Worm (Caenorhabditis elegans) whole organism, L4 larva: Measurements from ENCODE around the gene C14A4.6.

ENCODE experiments used
- F37D6.2 ChIP-seq: sonication (generic microtip); optimal IDR thresholded peaks from 2 replicates; lab custom pipeline; 2016; ENCODE audit warnings: mild to moderate bottlenecking, missing genetic modification characterization, missing compliant biosample characterization
- R02D3.7 ChIP-seq: fragments of 150-350 bp; sonication (generic microtip); optimal IDR thresholded peaks from 3 replicates; lab custom pipeline; 2014; ENCODE audit warnings: missing biosample characterization, missing genetic modification characterization
- T20F7.1 ChIP-seq: fragments of 200-800 bp; sonication (Bioruptor generic); optimal IDR thresholded peaks from 2 replicates; lab custom pipeline; 2018; ENCODE audit warnings: mild to moderate bottlenecking, missing genetic modification characterization, missing compliant biosample characterization
- Y48G9A.11 ChIP-seq: fragments of 200-800 bp; sonication (Bioruptor generic); IDR thresholded peaks from 2 replicates; pipeline ENCODE4 v1.3.6; 2022; ENCODE audit warnings: missing genetic modification reagents, missing genetic modification characterization, missing compliant biosample characterization
- aha-1 ChIP-seq: fragments of 150-350 bp; peaks from one replicate; lab custom pipeline; 2014; ENCODE audit warnings: missing biosample characterization, missing genetic modification characterization
- aly-2 ChIP-seq: sonication (generic microtip); optimal IDR thresholded peaks from 2 replicates; lab custom pipeline; 2018; ENCODE audit warnings: missing biosample characterization, missing genetic modification characterization
- cey-2 ChIP-seq: sonication (generic microtip); optimal IDR thresholded peaks from 3 replicates; lab custom pipeline; 2017; ENCODE audit warnings: missing genetic modification characterization, mild to moderate bottlenecking, missing compliant biosample characterization, antibody characterized with exemption, borderline replicate concordance; ENCODE audit not compliant: insufficient read depth
- daf-16 ChIP-seq, 3 experiments: sonication (generic microtip); optimal IDR thresholded peaks; 2 replicates each; lab custom pipeline; 2016 to 2017; ENCODE audit warnings: missing genetic modification characterization in 3 of 3, missing genetic modification reagents in 3 of 3, mild to moderate bottlenecking in 2 of 3, missing compliant biosample characterization in 2 of 3, missing biosample characterization in 1 of 3, moderate library complexity in 1 of 3
- dmd-8 ChIP-seq: fragments of 200-800 bp; sonication (Bioruptor generic); IDR thresholded peaks from 2 replicates; pipeline ENCODE4 v1.3.6; 2022; ENCODE audit warnings: missing genetic modification characterization, missing compliant biosample characterization
- duxl-1 ChIP-seq: sonication (generic microtip); optimal IDR thresholded peaks from 2 replicates; lab custom pipeline; 2016; ENCODE audit warnings: mild to moderate bottlenecking, missing genetic modification characterization, moderate library complexity, missing compliant biosample characterization; ENCODE audit not compliant: poor library complexity
- dve-1 ChIP-seq: sonication (generic microtip); optimal IDR thresholded peaks from 2 replicates; lab custom pipeline; 2017; ENCODE audit warnings: antibody characterized with exemption, mild to moderate bottlenecking, missing genetic modification characterization, missing compliant biosample characterization; ENCODE audit not compliant: insufficient read depth
- hif-1 ChIP-seq, 2 experiments: sonication (generic microtip); optimal IDR thresholded peaks; 2 replicates each; lab custom pipeline; 2016 to 2017; ENCODE audit warnings: missing compliant biosample characterization in 2 of 2, missing genetic modification characterization in 2 of 2, missing genetic modification reagents in 2 of 2, missing genotype in 2 of 2, mild to moderate bottlenecking in 1 of 2
- hlh-11 ChIP-seq: fragments of 200-800 bp; sonication (Bioruptor generic); optimal IDR thresholded peaks from 2 replicates; lab custom pipeline; 2018; ENCODE audit warnings: mild to moderate bottlenecking, missing genetic modification characterization, missing compliant biosample characterization
- hlh-30 ChIP-seq: sonication (generic microtip); optimal IDR thresholded peaks from 2 replicates; lab custom pipeline; 2017; ENCODE audit warnings: antibody characterized with exemption, mild to moderate bottlenecking, missing genetic modification characterization, missing compliant biosample characterization; ENCODE audit not compliant: insufficient read depth
- lim-7 ChIP-seq: fragments of 200-800 bp; sonication (Bioruptor generic); IDR thresholded peaks from 2 replicates; pipeline ENCODE4 v1.3.6; 2022; ENCODE audit warnings: missing genetic modification characterization, missing compliant biosample characterization
- lsy-2 ChIP-seq, 2 experiments: fragments of 150-350 bp in 1 of 2; sonication (generic microtip) in 1 of 2; optimal IDR thresholded peaks; 2 replicates each; lab custom pipeline; 2014 to 2017; ENCODE audit warnings: missing biosample characterization in 2 of 2, missing genetic modification characterization in 2 of 2
- madf-5 ChIP-seq, 2 experiments: fragments of 200-800 bp; sonication (Bioruptor generic); IDR thresholded peaks; 2 replicates each; pipeline ENCODE4 v1.3.6; 2022; ENCODE audit warnings: missing compliant biosample characterization in 2 of 2, missing genetic modification characterization in 2 of 2
- mdl-1 ChIP-seq, 2 experiments: fragments of 150-350 bp in 1 of 2; sonication (generic microtip) in 1 of 2; optimal IDR thresholded peaks; 2 replicates each; lab custom pipeline; 2014 to 2017; ENCODE audit warnings: missing biosample characterization in 2 of 2, missing genetic modification characterization in 2 of 2
- mep-1 ChIP-seq: fragments of 150-350 bp; sonication (generic microtip); optimal IDR thresholded peaks from 3 replicates; lab custom pipeline; 2014; ENCODE audit warnings: missing biosample characterization, missing genetic modification characterization
- mes-2 ChIP-seq: sonication (generic microtip); optimal IDR thresholded peaks from 2 replicates; lab custom pipeline; 2016; ENCODE audit warnings: missing genotype, mild to moderate bottlenecking, missing genetic modification characterization, missing compliant biosample characterization; ENCODE audit not compliant: poor library complexity, severe bottlenecking
- mxl-3 ChIP-seq: fragments of 200-800 bp; sonication (Bioruptor generic); optimal IDR thresholded peaks from 2 replicates; lab custom pipeline; 2018; ENCODE audit warnings: mild to moderate bottlenecking, missing genetic modification characterization, missing compliant biosample characterization
- nhr-11 ChIP-seq: fragments of 150-350 bp; optimal IDR thresholded peaks from 2 replicates; lab custom pipeline; 2014; ENCODE audit warnings: missing biosample characterization, missing genetic modification characterization
- nhr-25 ChIP-seq: sonication (generic microtip); optimal IDR thresholded peaks from 2 replicates; lab custom pipeline; 2017; ENCODE audit warnings: missing genetic modification characterization, mild to moderate bottlenecking, missing compliant biosample characterization, antibody characterized with exemption, moderate library complexity, borderline replicate concordance; ENCODE audit not compliant: insufficient read depth
- nhr-28 ChIP-seq: fragments of 150-350 bp; optimal IDR thresholded peaks from 2 replicates; lab custom pipeline; 2014; ENCODE audit warnings: missing biosample characterization, missing genetic modification characterization
- nhr-48 ChIP-seq: sonication (generic microtip); optimal IDR thresholded peaks from 2 replicates; lab custom pipeline; 2016; ENCODE audit warnings: mild to moderate bottlenecking, missing genetic modification characterization, missing compliant biosample characterization
- nhr-6 ChIP-seq: fragments of 150-350 bp; optimal IDR thresholded peaks from 2 replicates; lab custom pipeline; 2014; ENCODE audit warnings: missing biosample characterization, missing genetic modification characterization
- nhr-77 ChIP-seq: fragments of 150-350 bp; optimal IDR thresholded peaks from 2 replicates; lab custom pipeline; 2014; ENCODE audit warnings: missing biosample characterization, missing genetic modification characterization
- php-3 ChIP-seq: fragments of 200-800 bp; sonication (Bioruptor generic); IDR thresholded peaks from 2 replicates; pipeline ENCODE4 v1.3.6; 2022; ENCODE audit warnings: missing genetic modification reagents, missing genetic modification characterization, missing compliant biosample characterization
- pqm-1 ChIP-seq: sonication (generic microtip); optimal IDR thresholded peaks from 2 replicates; lab custom pipeline; 2017; ENCODE audit warnings: missing biosample characterization, missing genetic modification characterization
- set-16 ChIP-seq: fragments of 200-800 bp; sonication (Bioruptor generic); IDR thresholded peaks from 2 replicates; pipeline ENCODE4 v1.3.6; 2022; ENCODE audit warnings: missing genetic modification reagents, missing genetic modification characterization, missing compliant biosample characterization
- skn-1 ChIP-seq: fragments of 150-350 bp; optimal IDR thresholded peaks from 2 replicates; lab custom pipeline; 2014; ENCODE audit warnings: missing biosample characterization, missing genetic modification characterization
- tra-1 ChIP-seq: fragments of 200-800 bp; sonication (Bioruptor generic); IDR thresholded peaks from 2 replicates; pipeline ENCODE4 v1.3.6; 2022; ENCODE audit warnings: missing genetic modification reagents, missing genetic modification characterization, missing compliant biosample characterization
- unc-130 ChIP-seq: sonication (generic microtip); optimal IDR thresholded peaks from 2 replicates; lab custom pipeline; 2016; ENCODE audit warnings: missing genetic modification reagents, missing genetic modification characterization, missing compliant biosample characterization
- unc-62 ChIP-seq, 3 experiments: fragments of 150-350 bp in 1 of 3; sonication (generic microtip); optimal IDR thresholded peaks in 2 of 3; peaks in 1 of 3; 1 replicate in 1 of 3; 2 replicates in 2 of 3; lab custom pipeline; 2014 to 2017; ENCODE audit warnings: missing biosample characterization in 3 of 3, missing genetic modification characterization in 3 of 3, missing genetic modification reagents in 3 of 3, missing genotype in 1 of 3

The C14A4.6 gene

DNA sequence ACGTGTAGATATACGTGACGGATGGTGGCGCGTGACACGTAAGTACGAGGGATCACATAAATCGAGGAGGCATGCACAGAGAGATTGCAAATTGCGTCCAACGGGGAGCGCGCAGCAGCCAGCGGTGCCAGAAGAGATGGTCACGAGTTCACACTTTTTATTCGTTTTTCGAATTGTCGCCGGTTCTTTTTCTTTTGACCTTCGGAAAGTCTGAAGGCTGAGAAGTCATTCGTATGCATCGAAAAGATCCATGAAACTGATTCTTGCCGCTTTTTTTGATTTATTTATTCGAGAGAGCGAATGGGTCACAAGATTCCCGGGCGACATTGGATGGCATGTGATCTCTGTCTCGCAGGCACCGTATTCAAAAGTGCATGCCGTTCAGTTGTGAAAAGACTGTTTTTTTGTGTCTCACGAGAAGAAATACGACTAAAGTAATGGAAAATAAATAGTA, 35.6 kb downstream of the C14A4.6 start (continued):
- TF ChIP-seq php-3 (GFP tag; lab: Robert Waterston, UW) (peak; percentile 72), lsy-2 (tag; optimal IDR thresholded peaks at IDR 0.05; lab: Kevin White, UChicago) (peak; percentile 13 to 63), nhr-11 (peak; percentile 73), unc-62 (GFP tag; optimal IDR thresholded peaks at IDR 0.05 in 1 of 2; lab: Kevin White, UChicago) (peak in 1 of 2 experiments; percentile 98), unc-62 (tag; optimal IDR thresholded peaks at IDR 0.05; lab: Kevin White, UChicago) (no peak), nhr-25 (tag; lab: Kevin White, UChicago) (peak; percentile 84), skn-1 (tag; lab: Kevin White, UChicago) (no peak), madf-5 (GFP tag; IDR thresholded peaks at IDR 0.05; lab: Robert Waterston, UW) (0 out of 4 replicates have a peak, but pooled peaks of 1 of the 2 experiments have one; percentile 7), set-16 (GFP tag; lab: Robert Waterston, UW) (peak; percentile 61; the same call in 1 of the 2 replicates), aha-1 (tag; lab: Kevin White, UChicago) (peak; percentile 99), hlh-11 (tag; lab: Kevin White, UChicago) (peak; percentile 88), mes-2 (tag; lab: Kevin White, UChicago) (peak; percentile 15)
- TF ChIP-seq, all 104 proteins: peak for 28

DNA sequence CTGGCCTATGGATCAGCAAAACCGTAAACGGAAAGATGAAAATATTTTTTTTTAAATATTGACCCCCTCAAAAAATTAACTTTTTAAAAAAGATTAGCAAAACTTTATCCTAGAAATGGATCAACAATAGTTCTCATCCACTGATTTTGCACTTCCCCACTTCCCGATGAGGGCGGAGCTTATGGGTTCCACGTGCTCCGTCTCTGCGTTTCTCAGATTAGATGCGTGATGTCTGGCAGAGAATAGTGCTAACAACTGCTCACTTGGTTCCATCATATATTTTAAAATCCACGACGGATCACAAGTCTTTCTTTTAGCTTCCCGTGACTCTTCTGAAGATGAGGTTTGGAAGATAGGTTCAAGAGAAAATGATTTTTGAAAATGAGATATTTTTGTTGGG, 36.2 kb downstream of the C14A4.6 start:
- TF ChIP-seq hlh-30 (tag; lab: Kevin White, UChicago), result peak; percentile 66
- TF ChIP-seq lim-7 (GFP tag; lab: Robert Waterston, UW), result no peak
- TF ChIP-seq unc-130 (GFP tag; lab: Kevin White, UChicago), result no peak
- peak; percentile 25 for TF ChIP-seq mxl-3 (GFP tag; lab: Kevin White, UChicago)
- TF ChIP-seq mdl-1 (tag; optimal IDR thresholded peaks at IDR 0.05; lab: Kevin White, UChicago), result peak in 1 of 2 experiments; percentile 3
- no peak for TF ChIP-seq F37D6.2 (tag; lab: Kevin White, UChicago)
- TF ChIP-seq nhr-6 (tag; lab: Kevin White, UChicago), result no peak
- peak in 1 of 2 experiments; percentile 43 for TF ChIP-seq daf-16 (GFP tag; optimal IDR thresholded peaks at IDR 0.05; lab: Kevin White, UChicago)
- TF ChIP-seq daf-16 (tag; optimal IDR thresholded peaks at IDR 0.05; lab: Kevin White, UChicago), result no peak
- TF ChIP-seq nhr-11, result peak; percentile 87
- TF ChIP-seq hif-1 (tag; optimal IDR thresholded peaks at IDR 0.05; lab: Kevin White, UChicago), result no peak

DNA sequence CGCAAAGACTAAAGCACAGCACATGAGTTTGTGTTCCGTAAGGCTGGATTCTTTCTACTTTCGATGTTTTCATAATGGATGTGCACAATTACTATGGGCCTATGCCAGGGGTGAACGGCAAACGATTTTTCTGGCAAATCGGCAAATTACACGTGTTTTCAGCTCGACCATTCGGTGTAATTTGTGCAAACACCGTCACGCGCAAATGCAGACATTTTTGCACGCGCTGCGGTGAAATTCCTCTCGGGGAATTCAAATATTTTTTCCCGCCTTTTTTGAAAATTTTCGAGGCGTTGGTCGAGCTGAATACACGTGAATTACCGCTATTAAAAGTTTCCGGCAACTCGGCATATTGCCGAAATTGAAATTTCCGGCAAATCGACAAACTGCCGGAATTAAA, 37.0 kb downstream of the C14A4.6 start:
- 0 out of 2 replicates have a peak, but pooled peaks have one; percentile 38 for TF ChIP-seq Y48G9A.11 (GFP tag; lab: Robert Waterston, UW)
- TF ChIP-seq aha-1 (tag; lab: Kevin White, UChicago), result peak; percentile 34
- 0 out of 4 replicates have a peak, but pooled peaks of 1 of the 2 experiments have one; percentile 63 for TF ChIP-seq madf-5 (GFP tag; IDR thresholded peaks at IDR 0.05; lab: Robert Waterston, UW)

DNA sequence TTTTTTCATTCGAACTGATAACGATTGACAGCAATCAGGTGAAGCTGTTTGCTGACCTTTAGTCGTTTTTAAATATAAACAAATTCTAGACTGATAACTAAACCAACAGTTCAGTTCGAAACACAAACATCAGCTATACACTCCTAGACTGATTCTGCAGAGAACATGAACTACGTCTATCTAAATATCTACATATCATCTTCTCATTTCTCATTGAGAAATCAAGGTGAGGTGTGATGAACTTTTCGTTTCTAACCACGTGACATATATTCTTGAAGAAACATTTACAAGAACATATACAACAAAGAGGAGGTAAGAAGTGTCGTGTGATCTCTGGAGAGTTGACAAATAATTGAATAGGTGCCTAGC, 37.4 kb downstream of the C14A4.6 start:
- TF ChIP-seq duxl-1 (tag; lab: Kevin White, UChicago), result no peak
- TF ChIP-seq T20F7.1 (GFP tag; lab: Kevin White, UChicago), result peak; percentile 40
- TF ChIP-seq nhr-48 (tag; lab: Kevin White, UChicago), result peak; percentile 0
- TF ChIP-seq hlh-11 (tag; lab: Kevin White, UChicago), result peak; percentile 53
- peak; percentile 2 for TF ChIP-seq mxl-3 (GFP tag; lab: Kevin White, UChicago)
- no peak for TF ChIP-seq R02D3.7 (tag; lab: Kevin White, UChicago)
- peak; percentile 94 for TF ChIP-seq hlh-30 (tag; lab: Kevin White, UChicago)
- TF ChIP-seq pqm-1 (tag; lab: Kevin White, UChicago), result peak; percentile 26
- TF ChIP-seq lsy-2 (tag; optimal IDR thresholded peaks at IDR 0.05; lab: Kevin White, UChicago), result peak in 1 of 2 experiments; percentile 57
- TF ChIP-seq hif-1 (tag; optimal IDR thresholded peaks at IDR 0.05; lab: Kevin White, UChicago), result peak in 1 of 2 experiments; percentile 3
- TF ChIP-seq unc-62 (GFP tag; optimal IDR thresholded peaks at IDR 0.05 in 1 of 2; lab: Kevin White, UChicago), result peak in 1 of 2 experiments; percentile 70
- TF ChIP-seq unc-62 (tag; optimal IDR thresholded peaks at IDR 0.05; lab: Kevin White, UChicago), result no peak
- TF ChIP-seq dmd-8 (GFP tag; lab: Robert Waterston, UW), result no peak
- TF ChIP-seq nhr-28 (tag; lab: Kevin White, UChicago), result peak; percentile 87
- peak; percentile 85 for TF ChIP-seq dve-1 (tag; lab: Kevin White, UChicago)
- peak; percentile 6 for TF ChIP-seq nhr-25 (tag; lab: Kevin White, UChicago)
- peak; percentile 29 for TF ChIP-seq nhr-11
- TF ChIP-seq nhr-77, result peak; percentile 25
- peak; percentile 66 for TF ChIP-seq mep-1 (tag; lab: Kevin White, UChicago)
- TF ChIP-seq daf-16 (GFP tag; optimal IDR thresholded peaks at IDR 0.05; lab: Kevin White, UChicago), result no peak
- peak; percentile 95 for TF ChIP-seq daf-16 (tag; optimal IDR thresholded peaks at IDR 0.05; lab: Kevin White, UChicago)
- TF ChIP-seq aly-2 (tag; lab: Kevin White, UChicago), result no peak
- TF ChIP-seq mdl-1 (tag; optimal IDR thresholded peaks at IDR 0.05; lab: Kevin White, UChicago), result peak in 1 of 2 experiments; percentile 68
- no peak for TF ChIP-seq skn-1 (tag; lab: Kevin White, UChicago)
- TF ChIP-seq mes-2 (tag; lab: Kevin White, UChicago), result no peak
- 0 out of 2 replicates have a peak, but pooled peaks have one; percentile 2 for TF ChIP-seq tra-1 (GFP tag; lab: Robert Waterston, UW)
- peak; percentile 38 for TF ChIP-seq cey-2 (tag; lab: Kevin White, UChicago)
